Fruit fly (Drosophila melanogaster) whole organism, embryonic: ENCODE measurements around the gene CG34238.

ENCODE experiments used
- Ada2b ChIP-seq: fragments of 200-800 bp; sonication (Bioruptor generic); IDR thresholded peaks from 2 replicates; pipeline ENCODE4 v1.3.6; 2022; ENCODE audit warnings: missing biosample characterization, missing genetic modification characterization
- Bdp1 ChIP-seq: fragments of 200-800 bp; sonication (Bioruptor generic); optimal IDR thresholded peaks from 3 replicates; lab custom pipeline; 2016; ENCODE audit warnings: missing biosample characterization, missing genetic modification characterization
- CG10321 ChIP-seq: fragments of 200-800 bp; sonication (Bioruptor generic); IDR thresholded peaks from 2 replicates; pipeline ENCODE4 v1.3.6; 2022; ENCODE audit warnings: missing biosample characterization, missing genetic modification characterization
- CG11247 ChIP-seq: fragments of 200-800 bp; sonication (Bioruptor generic); IDR thresholded peaks from 2 replicates; pipeline ENCODE4 v1.3.6; 2022; ENCODE audit warnings: missing biosample characterization, missing genetic modification characterization
- CG12659 ChIP-seq: fragments of 200-800 bp; sonication (Bioruptor generic); optimal IDR thresholded peaks from 3 replicates; lab custom pipeline; 2017; ENCODE audit warnings: mild to moderate bottlenecking, missing biosample characterization, missing genetic modification reagents, missing genetic modification characterization
- CG12769 ChIP-seq: fragments of 200-800 bp; sonication (Bioruptor generic); optimal IDR thresholded peaks from 2 replicates; lab custom pipeline; 2019; ENCODE audit warnings: missing biosample characterization, mild to moderate bottlenecking, missing genetic modification characterization, moderate library complexity
- CG12942 ChIP-seq: fragments of 200-800 bp; sonication (Bioruptor generic); optimal IDR thresholded peaks from 3 replicates; lab custom pipeline; 2016; ENCODE audit warnings: missing biosample characterization, missing genetic modification characterization
- CG14965 ChIP-seq: fragments of 200-800 bp; sonication (Bioruptor generic); optimal IDR thresholded peaks from 2 replicates; lab custom pipeline; 2016; ENCODE audit warnings: missing biosample characterization, missing genetic modification characterization, borderline replicate concordance
- CG1529 ChIP-seq: fragments of 200-800 bp; sonication (Bioruptor generic); optimal IDR thresholded peaks from 3 replicates; lab custom pipeline; 2018; ENCODE audit warnings: missing biosample characterization, missing genetic modification characterization
- CG15514 ChIP-seq: fragments of 200-800 bp; sonication (Bioruptor generic); optimal IDR thresholded peaks from 3 replicates; lab custom pipeline; 2017; ENCODE audit warnings: missing biosample characterization, missing genetic modification characterization, mild to moderate bottlenecking, moderate library complexity, missing genetic modification reagents
- CG15601 ChIP-seq: fragments of 200-800 bp; sonication (Bioruptor generic); optimal IDR thresholded peaks from 3 replicates; lab custom pipeline; 2019; ENCODE audit warnings: missing biosample characterization, mild to moderate bottlenecking, missing genetic modification characterization, moderate library complexity
- CG17186 ChIP-seq: fragments of 200-800 bp; sonication (Bioruptor generic); optimal IDR thresholded peaks from 3 replicates; lab custom pipeline; 2017; ENCODE audit warnings: missing biosample characterization, missing genetic modification reagents, missing genetic modification characterization
- CG2875 ChIP-seq: fragments of 200-800 bp; sonication (Bioruptor generic); optimal IDR thresholded peaks from 2 replicates; lab custom pipeline; 2017; ENCODE audit warnings: missing biosample characterization, mild to moderate bottlenecking, missing genetic modification characterization, missing genetic modification reagents
- CG34224 ChIP-seq: fragments of 200-800 bp; sonication (Bioruptor generic); IDR thresholded peaks from 3 replicates; pipeline ENCODE4 v1.3.6; 2022; ENCODE audit warnings: missing biosample characterization, missing genetic modification characterization; ENCODE audit not compliant: partially characterized antibody
- CG3838 ChIP-seq: fragments of 200-800 bp; sonication (Bioruptor generic); optimal IDR thresholded peaks from 3 replicates; lab custom pipeline; 2016; ENCODE audit warnings: missing biosample characterization, missing genetic modification characterization
- CG6791 ChIP-seq: fragments of 200-800 bp; sonication (Bioruptor generic); IDR thresholded peaks from 3 replicates; pipeline ENCODE4 v1.3.6; 2022; ENCODE audit warnings: missing biosample characterization, missing genetic modification characterization; ENCODE audit not compliant: partially characterized antibody
- CG9215 ChIP-seq: fragments of 200-800 bp; sonication (Bioruptor generic); IDR thresholded peaks from 2 replicates; pipeline ENCODE4 v1.3.6; 2022; ENCODE audit warnings: missing biosample characterization, missing genetic modification characterization
- CG9932 ChIP-seq: fragments of 200-800 bp; sonication (Bioruptor generic); IDR thresholded peaks from 2 replicates; pipeline ENCODE4 v1.3.6; 2022; ENCODE audit warnings: missing biosample characterization, missing genetic modification characterization
- CTCF ChIP-seq: fragments of 200-800 bp; sonication (Bioruptor generic); optimal IDR thresholded peaks from 2 replicates; lab custom pipeline; 2017; ENCODE audit warnings: missing biosample characterization, mild to moderate bottlenecking, missing genetic modification characterization, moderate library complexity
- D ChIP-seq, 2 experiments: fragments of 200-800 bp in 1 of 2; fragments of >200 bp in 1 of 2; sonication (Bioruptor generic) in 1 of 2; optimal IDR thresholded peaks; 2 replicates in 1 of 2; 3 replicates in 1 of 2; lab custom pipeline; 2017; ENCODE audit warnings: mild to moderate bottlenecking in 1 of 2, missing biosample characterization in 1 of 2, missing genetic modification characterization in 1 of 2, missing genetic modification reagents in 1 of 2
- D19A ChIP-seq: fragments of 200-800 bp; optimal IDR thresholded peaks from 3 replicates; lab custom pipeline; 2019; ENCODE audit warnings: missing biosample characterization, mild to moderate bottlenecking, missing genetic modification characterization, moderate library complexity
- Dek ChIP-seq: fragments of 200-800 bp; sonication (Bioruptor generic); optimal IDR thresholded peaks from 3 replicates; lab custom pipeline; 2019; ENCODE audit warnings: missing biosample characterization, mild to moderate bottlenecking, missing genetic modification characterization, moderate library complexity
- E2f2 ChIP-seq: fragments of 200-800 bp; sonication (Bioruptor generic); IDR thresholded peaks from 2 replicates; pipeline ENCODE4 v1.3.6; 2022; ENCODE audit warnings: missing biosample characterization, missing genetic modification characterization
- HmgD ChIP-seq: fragments of 200-800 bp; sonication (Bioruptor generic); optimal IDR thresholded peaks from 3 replicates; lab custom pipeline; 2016; ENCODE audit warnings: missing biosample characterization, missing genetic modification characterization
- HmgZ ChIP-seq: fragments of 200-800 bp; sonication (Bioruptor generic); optimal IDR thresholded peaks from 2 replicates; lab custom pipeline; 2018; ENCODE audit warnings: missing biosample characterization, mild to moderate bottlenecking, missing genetic modification characterization
- Hr51 ChIP-seq, 2 experiments: fragments of 200-800 bp; sonication (Bioruptor generic); optimal IDR thresholded peaks; 2 replicates in 1 of 2; 3 replicates in 1 of 2; lab custom pipeline; 2016 to 2018; ENCODE audit warnings: missing biosample characterization in 2 of 2, missing genetic modification characterization in 2 of 2, mild to moderate bottlenecking in 1 of 2, moderate library complexity in 1 of 2
- Lpt ChIP-seq: fragments of >200 bp; optimal IDR thresholded peaks from 2 replicates; lab custom pipeline; 2018; ENCODE audit warnings: missing biosample characterization, missing genetic modification characterization
- MBD-R2 ChIP-seq: fragments of 200-800 bp; sonication (Bioruptor generic); IDR thresholded peaks from 2 replicates; pipeline ENCODE4 v1.3.6; 2022; ENCODE audit warnings: missing biosample characterization, missing genetic modification characterization
- Nf-YB ChIP-seq: fragments of 200-800 bp; sonication (Bioruptor generic); optimal IDR thresholded peaks from 3 replicates; lab custom pipeline; 2019; ENCODE audit warnings: missing biosample characterization, mild to moderate bottlenecking, missing genetic modification characterization, moderate library complexity
- Oli ChIP-seq: fragments of 200-800 bp; sonication (Bioruptor generic); optimal IDR thresholded peaks from 2 replicates; lab custom pipeline; 2018; ENCODE audit warnings: missing biosample characterization, mild to moderate bottlenecking, missing genetic modification characterization, moderate library complexity
- Vsx1 ChIP-seq: fragments of 200-800 bp; sonication (Bioruptor generic); optimal IDR thresholded peaks from 2 replicates; lab custom pipeline; 2017; ENCODE audit warnings: missing biosample characterization, mild to moderate bottlenecking, missing genetic modification characterization, missing genetic modification reagents
- ara ChIP-seq: fragments of 200-800 bp; sonication (Bioruptor generic); IDR thresholded peaks from 2 replicates; pipeline ENCODE4 v1.3.6; 2022; ENCODE audit warnings: missing biosample characterization, missing genetic modification characterization
- az2 ChIP-seq: fragments of 200-800 bp; sonication (Bioruptor generic); optimal IDR thresholded peaks from 3 replicates; lab custom pipeline; 2016; ENCODE audit warnings: missing biosample characterization, missing genetic modification characterization
- bigmax ChIP-seq: fragments of 200-800 bp; sonication (Bioruptor generic); optimal IDR thresholded peaks from 2 replicates; lab custom pipeline; 2018; ENCODE audit warnings: missing biosample characterization, mild to moderate bottlenecking, missing genetic modification characterization
- bsh ChIP-seq, 2 experiments: fragments of 200-800 bp; sonication (Bioruptor generic); optimal IDR thresholded peaks; 2 replicates each; lab custom pipeline; 2017 to 2018; ENCODE audit warnings: mild to moderate bottlenecking in 2 of 2, missing biosample characterization in 2 of 2, missing genetic modification characterization in 2 of 2, moderate library complexity in 1 of 2
- btn ChIP-seq: fragments of 200-800 bp; sonication (Bioruptor generic); optimal IDR thresholded peaks from 2 replicates; lab custom pipeline; 2016; ENCODE audit warnings: missing biosample characterization, missing genetic modification characterization
- dpn ChIP-seq, 2 experiments: fragments of 200-800 bp; sonication (Bioruptor generic); optimal IDR thresholded peaks; 3 replicates each; lab custom pipeline; 2016; ENCODE audit warnings: missing biosample characterization in 2 of 2, missing genetic modification characterization in 2 of 2
- h ChIP-seq: fragments of >200 bp; optimal IDR thresholded peaks from 2 replicates; lab custom pipeline; 2017
- her ChIP-seq: fragments of 200-800 bp; sonication (Bioruptor generic); optimal IDR thresholded peaks from 2 replicates; lab custom pipeline; 2016; ENCODE audit warnings: missing biosample characterization, missing genetic modification characterization
- hth ChIP-seq: fragments of >200 bp; optimal IDR thresholded peaks from 2 replicates; lab custom pipeline; 2017; ENCODE audit warnings: inconsistent platforms
- ind ChIP-seq: fragments of 200-800 bp; sonication (Bioruptor generic); optimal IDR thresholded peaks from 3 replicates; lab custom pipeline; 2016; ENCODE audit warnings: missing biosample characterization, missing genetic modification characterization
- kni ChIP-seq: fragments of 200-800 bp; sonication (Bioruptor generic); optimal IDR thresholded peaks from 3 replicates; lab custom pipeline; 2017; ENCODE audit warnings: mild to moderate bottlenecking, missing biosample characterization, missing genetic modification reagents, missing genetic modification characterization
- nom ChIP-seq: fragments of 200-800 bp; sonication (Bioruptor generic); optimal IDR thresholded peaks from 2 replicates; lab custom pipeline; 2017; ENCODE audit warnings: missing biosample characterization, missing genetic modification characterization, mild to moderate bottlenecking, moderate library complexity, missing genetic modification reagents
- psq ChIP-seq: fragments of 200-800 bp; sonication (Bioruptor generic); optimal IDR thresholded peaks from 2 replicates; lab custom pipeline; 2017; ENCODE audit warnings: missing biosample characterization, missing genetic modification characterization
- sisA ChIP-seq: fragments of 200-800 bp; sonication (Bioruptor generic); IDR thresholded peaks from 2 replicates; pipeline ENCODE4 v1.3.6; 2022; ENCODE audit warnings: missing biosample characterization, missing genetic modification characterization
- sqz ChIP-seq: fragments of 200-800 bp; sonication (Bioruptor generic); optimal IDR thresholded peaks from 3 replicates; lab custom pipeline; 2018; ENCODE audit warnings: missing biosample characterization, mild to moderate bottlenecking, missing genetic modification characterization
- tx ChIP-seq: fragments of 200-800 bp; sonication (Bioruptor generic); optimal IDR thresholded peaks from 2 replicates; lab custom pipeline; 2016; ENCODE audit warnings: missing biosample characterization, missing genetic modification characterization
- vfl ChIP-seq: fragments of 200-800 bp; sonication (Bioruptor generic); optimal IDR thresholded peaks from 2 replicates; lab custom pipeline; 2016; ENCODE audit warnings: missing biosample characterization, missing genetic modification characterization
- vnd ChIP-seq: fragments of 200-800 bp; sonication (Bioruptor generic); IDR thresholded peaks from 3 replicates; pipeline ENCODE4 v1.3.6; 2022; ENCODE audit warnings: missing biosample characterization, missing genetic modification characterization; ENCODE audit not compliant: partially characterized antibody

The CG34238 gene

dm6 chr3L:10660744-10661589 lies 34.7 kb downstream of the CG34238 start, which contains the start of the genes CG32066 and CG8003 (continued):
- TF ChIP-seq CG12659 (peak; percentile 67), D19A (tag; lab: Kevin White, UChicago) (no peak), nom (peak; percentile 13), HmgZ (tag; lab: Kevin White, UChicago) (peak; percentile 24), Dek (peak; percentile 22), hth (lab: Kevin White, UChicago) (no peak), bigmax (GFP tag; lab: Kevin White, UChicago) (no peak), sisA (GFP tag; lab: Robert Waterston, UW) (no peak), her (GFP tag; lab: Kevin White, UChicago) (no peak), tx (GFP tag; lab: Kevin White, UChicago) (no peak), CG6791 (GFP tag; lab: Robert Waterston, UW) (no peak; the same call in 2 of the 3 replicates), dpn (GFP tag; optimal IDR thresholded peaks at IDR 0.05; lab: Kevin White, UChicago) (peak in 1 of 2 experiments; percentile 6), CG17186 (GFP tag; lab: Kevin White, UChicago) (no peak), vnd (GFP tag; lab: Robert Waterston, UW) (peak; percentile 91), ind (GFP tag; lab: Kevin White, UChicago) (peak; percentile 12), CG11247 (GFP tag; lab: Robert Waterston, UW) (no peak), CG2875 (GFP tag; lab: Kevin White, UChicago) (no peak), Hr51 (GFP tag; optimal IDR thresholded peaks at IDR 0.05; lab: Kevin White, UChicago) (peak in 1 of 2 experiments; percentile 53), D (optimal IDR thresholded peaks at IDR 0.05; lab: Kevin White, UChicago) (no peak), D (GFP tag; optimal IDR thresholded peaks at IDR 0.05; lab: Kevin White, UChicago) (no peak), Ada2b (peak; percentile 14; the same call in 1 of the 2 replicates), Bdp1 (GFP tag; lab: Kevin White, UChicago) (no peak), Oli (tag; lab: Kevin White, UChicago) (no peak), CG9215 (GFP tag; lab: Robert Waterston, UW) (no peak), CG9932 (GFP tag; lab: Robert Waterston, UW) (peak; percentile 74), Vsx1 (GFP tag; lab: Kevin White, UChicago) (no peak), CG1529 (GFP tag; lab: Kevin White, UChicago) (peak; percentile 28), btn (GFP tag; lab: Kevin White, UChicago) (no peak), Lpt (GFP tag; lab: Kevin White, UChicago) (no peak), h (lab: Kevin White, UChicago) (no peak), CG14965 (no peak), CG3838 (GFP tag; lab: Kevin White, UChicago) (no peak), CG34224 (GFP tag; lab: Robert Waterston, UW) (peak; percentile 91), bsh (GFP tag; optimal IDR thresholded peaks at IDR 0.05; lab: Kevin White, UChicago) (peak; percentile 31 to 41), CTCF (GFP tag; lab: Kevin White, UChicago) (no peak), HmgD (GFP tag; lab: Kevin White, UChicago) (no peak), ara (GFP tag; lab: Robert Waterston, UW) (no peak), CG12942 (GFP tag; lab: Kevin White, UChicago) (peak; percentile 28), Nf-YB (GFP tag; lab: Kevin White, UChicago) (peak; percentile 22), CG12769 (tag; lab: Kevin White, UChicago) (peak; percentile 8), sqz (GFP tag; lab: Kevin White, UChicago) (peak; percentile 85), az2 (GFP tag; lab: Kevin White, UChicago) (no peak), vfl (GFP tag; lab: Kevin White, UChicago) (peak; percentile 40), CG10321 (GFP tag; lab: Robert Waterston, UW) (no peak; the same call in 1 of the 2 replicates), E2f2 (GFP tag; lab: Robert Waterston, UW) (peak; percentile 14; the same call in 1 of the 2 replicates), MBD-R2 (GFP tag; lab: Robert Waterston, UW) (peak; percentile 61), psq (no peak), kni (peak; percentile 10), CG15514 (GFP tag; lab: Kevin White, UChicago) (peak; percentile 57), CG15601 (peak; percentile 47)
